Worm (Caenorhabditis elegans): Measurements from ENCODE around the gene F32D8.1.

ce11 chrV:10909071-10909470 lies 28.4 kb downstream of the F32D8.1 start, which contains the start of gene zzz-1:
- TF ChIP-seq dao-5 (tag; optimal IDR thresholded peaks at IDR 0.05) (no peak), W03F9.2 (tag; optimal IDR thresholded peaks at IDR 0.05) (no peak), him-1 (tag; optimal IDR thresholded peaks at IDR 0.05) (no peak)
